Fruit fly (Drosophila melanogaster) whole organism, embryonic: ENCODE data around the gene CG5171.

Source experiments
- Antp ChIP-seq: fragments of 200-800 bp; sonication (Bioruptor generic); optimal IDR thresholded peaks from 3 replicates; lab custom pipeline; 2016; ENCODE audit warnings: missing biosample characterization, missing genetic modification characterization
- Awh ChIP-seq: fragments of 200-800 bp; sonication (Bioruptor generic); IDR thresholded peaks from 2 replicates; pipeline ENCODE4, ENCODE4 v1.3.6; 2022; ENCODE audit warnings: missing biosample characterization, missing genetic modification characterization
- CG10147 ChIP-seq: fragments of 200-800 bp; sonication (Bioruptor generic); optimal IDR thresholded peaks from 2 replicates; lab custom pipeline; 2019; ENCODE audit warnings: missing biosample characterization, mild to moderate bottlenecking, missing genetic modification characterization, moderate library complexity
- CG10959 ChIP-seq: fragments of 200-800 bp; sonication (Bioruptor generic); IDR thresholded peaks from 2 replicates; pipeline ENCODE4 v1.3.6; 2022; ENCODE audit warnings: missing biosample characterization, missing genetic modification characterization
- CG11504 ChIP-seq: fragments of 200-800 bp; sonication (Bioruptor generic); optimal IDR thresholded peaks from 3 replicates; lab custom pipeline; 2019; ENCODE audit warnings: missing biosample characterization, mild to moderate bottlenecking, missing genetic modification characterization, moderate library complexity
- CG12744 ChIP-seq: fragments of 200-800 bp; sonication (Bioruptor generic); optimal IDR thresholded peaks from 2 replicates; lab custom pipeline; 2016; ENCODE audit warnings: missing biosample characterization, missing genetic modification characterization
- CG13296 ChIP-seq: fragments of 200-800 bp; sonication (Bioruptor generic); optimal IDR thresholded peaks from 3 replicates; lab custom pipeline; 2018; ENCODE audit warnings: missing biosample characterization, mild to moderate bottlenecking, missing genetic modification characterization
- CG15011 ChIP-seq: fragments of 200-800 bp; sonication (Bioruptor generic); optimal IDR thresholded peaks from 3 replicates; lab custom pipeline; 2018; ENCODE audit warnings: missing biosample characterization, mild to moderate bottlenecking, missing genetic modification characterization
- CG1603 ChIP-seq: fragments of 200-800 bp; sonication (Bioruptor generic); optimal IDR thresholded peaks from 2 replicates; lab custom pipeline; 2019; ENCODE audit warnings: missing biosample characterization, mild to moderate bottlenecking, missing genetic modification characterization, moderate library complexity
- CG17912 ChIP-seq: fragments of 200-800 bp; sonication (Bioruptor generic); optimal IDR thresholded peaks from 2 replicates; lab custom pipeline; 2018; ENCODE audit warnings: missing biosample characterization, mild to moderate bottlenecking, missing genetic modification characterization
- CG18764 ChIP-seq: fragments of 200-800 bp; sonication (Bioruptor generic); optimal IDR thresholded peaks from 3 replicates; lab custom pipeline; 2016; ENCODE audit warnings: missing biosample characterization, missing genetic modification characterization
- CG30403 ChIP-seq: fragments of 200-800 bp; sonication (Bioruptor generic); optimal IDR thresholded peaks from 3 replicates; lab custom pipeline; 2016; ENCODE audit warnings: missing biosample characterization, missing genetic modification characterization
- CG32532 ChIP-seq: fragments of 200-800 bp; sonication (Bioruptor generic); IDR thresholded peaks from 2 replicates; pipeline ENCODE4 v1.3.6; 2022; ENCODE audit warnings: missing biosample characterization, missing genetic modification characterization
- CG33213 ChIP-seq: fragments of 200-800 bp; sonication (Bioruptor generic); optimal IDR thresholded peaks from 3 replicates; lab custom pipeline; 2016; ENCODE audit warnings: missing biosample characterization, missing genetic modification characterization
- CG34376 ChIP-seq: fragments of 200-800 bp; sonication (Bioruptor generic); optimal IDR thresholded peaks from 2 replicates; lab custom pipeline; 2018; ENCODE audit warnings: missing biosample characterization, mild to moderate bottlenecking, missing genetic modification characterization
- CG34422 ChIP-seq: fragments of 200-800 bp; sonication (Bioruptor generic); IDR thresholded peaks from 3 replicates; pipeline ENCODE4 v1.3.6; 2022; ENCODE audit warnings: missing biosample characterization, missing genetic modification characterization
- CG42726 ChIP-seq: fragments of 200-800 bp; sonication (Bioruptor generic); IDR thresholded peaks from 2 replicates; pipeline ENCODE4 v1.3.6; 2022; ENCODE audit warnings: missing biosample characterization, missing genetic modification characterization; ENCODE audit not compliant: partially characterized antibody
- CG4730 ChIP-seq: fragments of 200-800 bp; sonication (Bioruptor generic); IDR thresholded peaks from 2 replicates; pipeline ENCODE4 v1.3.6; 2022; ENCODE audit warnings: missing biosample characterization, missing genetic modification characterization
- CG7745 ChIP-seq: fragments of 200-800 bp; sonication (Bioruptor generic); optimal IDR thresholded peaks from 2 replicates; lab custom pipeline; 2018; ENCODE audit warnings: missing biosample characterization, mild to moderate bottlenecking, missing genetic modification characterization, moderate library complexity
- CG8388 ChIP-seq: fragments of 200-800 bp; sonication (Bioruptor generic); optimal IDR thresholded peaks from 2 replicates; lab custom pipeline; 2019; ENCODE audit warnings: missing biosample characterization, mild to moderate bottlenecking, missing genetic modification characterization, moderate library complexity
- CrebB ChIP-seq: fragments of 200-800 bp; sonication (Bioruptor generic); optimal IDR thresholded peaks from 3 replicates; lab custom pipeline; 2018; ENCODE audit warnings: missing biosample characterization, mild to moderate bottlenecking, missing genetic modification characterization
- Dbx ChIP-seq: fragments of 200-800 bp; sonication (Bioruptor generic); IDR thresholded peaks from 3 replicates; pipeline ENCODE4 v1.3.6; 2022; ENCODE audit warnings: missing biosample characterization, missing genetic modification characterization
- Deaf1 ChIP-seq: fragments of 200-800 bp; optimal IDR thresholded peaks from 3 replicates; lab custom pipeline; 2019; ENCODE audit warnings: missing biosample characterization, mild to moderate bottlenecking, missing genetic modification characterization, moderate library complexity
- Dip3 ChIP-seq: fragments of 200-800 bp; sonication (Bioruptor generic); optimal IDR thresholded peaks from 3 replicates; lab custom pipeline; 2016; ENCODE audit warnings: missing biosample characterization, missing genetic modification characterization
- E2f1 ChIP-seq: fragments of 200-800 bp; sonication (Bioruptor generic); IDR thresholded peaks from 2 replicates; pipeline ENCODE4 v1.3.6; 2022; ENCODE audit warnings: missing biosample characterization, missing genetic modification characterization
- Ets65A ChIP-seq: fragments of 200-800 bp; sonication (Bioruptor generic); peaks from one replicate; lab custom pipeline; 2016; ENCODE audit warnings: missing biosample characterization, missing genetic modification characterization
- Fer1 ChIP-seq: fragments of 200-800 bp; sonication (Bioruptor generic); optimal IDR thresholded peaks from 2 replicates; lab custom pipeline; 2017; ENCODE audit warnings: missing biosample characterization, mild to moderate bottlenecking, missing genetic modification characterization
- HLH4C ChIP-seq: fragments of 200-800 bp; sonication (Bioruptor generic); IDR thresholded peaks from 3 replicates; pipeline ENCODE4 v1.3.6; 2022; ENCODE audit warnings: missing biosample characterization, missing genetic modification characterization; ENCODE audit not compliant: partially characterized antibody
- HLHmδ ChIP-seq: fragments of 200-800 bp; sonication (Bioruptor generic); optimal IDR thresholded peaks from 2 replicates; lab custom pipeline; 2018; ENCODE audit warnings: missing biosample characterization, mild to moderate bottlenecking, missing genetic modification characterization, moderate library complexity
- Lhr ChIP-seq: fragments of 200-800 bp; sonication (Bioruptor generic); optimal IDR thresholded peaks from 3 replicates; lab custom pipeline; 2017; ENCODE audit warnings: mild to moderate bottlenecking, missing biosample characterization, missing genetic modification reagents, missing genetic modification characterization
- NfI ChIP-seq: fragments of 200-800 bp; sonication (Bioruptor generic); optimal IDR thresholded peaks from 3 replicates; lab custom pipeline; 2018; ENCODE audit warnings: missing biosample characterization, mild to moderate bottlenecking, missing genetic modification characterization, moderate library complexity
- Stat92E ChIP-seq, 3 experiments: fragments of >200 bp in 2 of 3; fragments of 200-800 bp in 1 of 3; sonication (Bioruptor generic) in 1 of 3; optimal IDR thresholded peaks; 2 replicates each; lab custom pipeline; 2017 to 2019; ENCODE audit warnings: missing biosample characterization in 3 of 3, missing genetic modification characterization in 3 of 3, mild to moderate bottlenecking in 1 of 3, moderate library complexity in 1 of 3
- TFAM ChIP-seq: fragments of 200-800 bp; sonication (Bioruptor generic); optimal IDR thresholded peaks from 2 replicates; lab custom pipeline; 2017; ENCODE audit warnings: missing biosample characterization, missing genetic modification characterization, inconsistent platforms
- chif ChIP-seq, 2 experiments: fragments of 200-800 bp; sonication (Bioruptor generic); optimal IDR thresholded peaks; 3 replicates each; lab custom pipeline; 2016; ENCODE audit warnings: missing biosample characterization in 2 of 2, missing genetic modification characterization in 2 of 2
- fd3F ChIP-seq: fragments of 200-800 bp; sonication (Bioruptor generic); optimal IDR thresholded peaks from 2 replicates; lab custom pipeline; 2018; ENCODE audit warnings: missing biosample characterization, mild to moderate bottlenecking, missing genetic modification characterization, moderate library complexity
- ftz-f1 ChIP-seq: fragments of 200-800 bp; sonication (Bioruptor generic); optimal IDR thresholded peaks from 2 replicates; lab custom pipeline; 2016; ENCODE audit warnings: missing biosample characterization, missing genetic modification characterization
- gfzf ChIP-seq: fragments of 200-800 bp; sonication (Bioruptor generic); optimal IDR thresholded peaks from 2 replicates; lab custom pipeline; 2016; ENCODE audit warnings: missing biosample characterization, mild to moderate bottlenecking, missing genetic modification characterization, moderate library complexity
- hbn ChIP-seq: fragments of 200-800 bp; sonication (Bioruptor generic); IDR thresholded peaks from 2 replicates; pipeline ENCODE4 v1.3.6; 2022; ENCODE audit warnings: missing biosample characterization, missing genetic modification characterization; ENCODE audit not compliant: partially characterized antibody
- insv ChIP-seq, 2 experiments: fragments of 200-800 bp; sonication (Bioruptor generic); optimal IDR thresholded peaks; 3 replicates each; lab custom pipeline; 2016 to 2018; ENCODE audit warnings: missing biosample characterization in 2 of 2, missing genetic modification characterization in 2 of 2
- nom ChIP-seq: fragments of 200-800 bp; sonication (Bioruptor generic); optimal IDR thresholded peaks from 2 replicates; lab custom pipeline; 2017; ENCODE audit warnings: missing biosample characterization, missing genetic modification characterization, mild to moderate bottlenecking, moderate library complexity, missing genetic modification reagents
- odd ChIP-seq: fragments of 200-800 bp; sonication (Bioruptor generic); optimal IDR thresholded peaks from 2 replicates; lab custom pipeline; 2017; ENCODE audit warnings: missing biosample characterization, mild to moderate bottlenecking, missing genetic modification characterization
- peb ChIP-seq: fragments of 200-800 bp; sonication (Bioruptor generic); IDR thresholded peaks from 2 replicates; pipeline ENCODE4 v1.3.6; 2022; ENCODE audit warnings: missing biosample characterization, missing genetic modification characterization
- pho ChIP-seq: fragments of 200-800 bp; sonication (Bioruptor generic); optimal IDR thresholded peaks from 2 replicates; lab custom pipeline; 2016; ENCODE audit warnings: missing biosample characterization, missing genetic modification characterization
- salm ChIP-seq: fragments of 200-800 bp; sonication (Bioruptor generic); optimal IDR thresholded peaks from 2 replicates; lab custom pipeline; 2018; ENCODE audit warnings: missing biosample characterization, mild to moderate bottlenecking, missing genetic modification characterization
- sisA ChIP-seq: fragments of 200-800 bp; sonication (Bioruptor generic); IDR thresholded peaks from 2 replicates; pipeline ENCODE4 v1.3.6; 2022; ENCODE audit warnings: missing biosample characterization, missing genetic modification characterization
- tin ChIP-seq: fragments of 200-800 bp; sonication (Bioruptor generic); optimal IDR thresholded peaks from 3 replicates; lab custom pipeline; 2016; ENCODE audit warnings: missing biosample characterization, missing genetic modification characterization
- trem ChIP-seq: fragments of 200-800 bp; optimal IDR thresholded peaks from 3 replicates; lab custom pipeline; 2019; ENCODE audit warnings: missing biosample characterization, mild to moderate bottlenecking, missing genetic modification characterization, moderate library complexity
- unpg ChIP-seq: fragments of 200-800 bp; sonication (Bioruptor generic); optimal IDR thresholded peaks from 3 replicates; lab custom pipeline; 2018; ENCODE audit warnings: missing biosample characterization, mild to moderate bottlenecking, missing genetic modification characterization, moderate library complexity

CG5171 gene

dm6 chr2L:7436492-7437324, 35.6 kb downstream of the CG5171 start (continued):
- peak in 1 of 2 experiments; percentile 49 for TF ChIP-seq insv (GFP tag; optimal IDR thresholded peaks at IDR 0.05; lab: Kevin White, UChicago)
- TF ChIP-seq CG1603 (tag; lab: Kevin White, UChicago): peak; percentile 67
- TF ChIP-seq CG10959: no peak
- peak; percentile 39 for TF ChIP-seq Dip3
- TF ChIP-seq Fer1 (GFP tag; lab: Kevin White, UChicago): peak; percentile 75
- no peak for TF ChIP-seq TFAM (GFP tag; lab: Kevin White, UChicago)
- peak; percentile 62; the same call in 1 of the 3 replicates for TF ChIP-seq CG34422
- peak; percentile 56 for TF ChIP-seq Antp
- TF ChIP-seq HLHmδ (GFP tag; lab: Kevin White, UChicago): no peak
- peak; percentile 82 for TF ChIP-seq CrebB (tag; lab: Kevin White, UChicago)
- TF ChIP-seq hbn (GFP tag; lab: Robert Waterston, UW): no peak
- peak; percentile 38 for TF ChIP-seq CG30403 (GFP tag; lab: Kevin White, UChicago)
- peak; percentile 58; the same call in 1 of the 2 replicates for TF ChIP-seq CG32532 (GFP tag; lab: Robert Waterston, UW)
- TF ChIP-seq CG15011 (GFP tag; lab: Kevin White, UChicago): peak; percentile 51
- TF ChIP-seq Ets65A (GFP tag; lab: Kevin White, UChicago): peak; percentile 84
- peak; percentile 79 for TF ChIP-seq CG33213 (GFP tag; lab: Kevin White, UChicago)
- peak; percentile 34 for TF ChIP-seq Lhr (GFP tag; lab: Kevin White, UChicago)
- peak; percentile 4 for TF ChIP-seq gfzf (GFP tag; lab: Kevin White, UChicago)
- peak; percentile 82 for TF ChIP-seq fd3F (GFP tag; lab: Kevin White, UChicago)
- peak; percentile 76 for TF ChIP-seq CG18764 (GFP tag; lab: Kevin White, UChicago)
- TF ChIP-seq ftz-f1 (GFP tag; lab: Kevin White, UChicago): peak; percentile 80
- no peak for TF ChIP-seq Stat92E (GFP tag; optimal IDR thresholded peaks at IDR 0.05; lab: Kevin White, UChicago)
- TF ChIP-seq HLH4C: no peak
- TF ChIP-seq CG13296 (GFP tag; lab: Kevin White, UChicago): peak; percentile 81
- TF ChIP-seq Awh (GFP tag; lab: Robert Waterston, UW): peak; percentile 92
- peak; percentile 32 to 66 for TF ChIP-seq chif (GFP tag; optimal IDR thresholded peaks at IDR 0.05; lab: Kevin White, UChicago)
- peak; percentile 75 for TF ChIP-seq pho (GFP tag; lab: Kevin White, UChicago)
- TF ChIP-seq peb (GFP tag; lab: Robert Waterston, UW): no peak; the same call in 1 of the 2 replicates
- peak; percentile 57 for TF ChIP-seq CG10147 (GFP tag; lab: Kevin White, UChicago)
- TF ChIP-seq E2f1 (GFP tag; lab: Robert Waterston, UW): peak; percentile 53
- peak; percentile 54 for TF ChIP-seq unpg (GFP tag; lab: Kevin White, UChicago)
- peak; percentile 11 for TF ChIP-seq salm (tag; lab: Kevin White, UChicago)
- no peak for TF ChIP-seq trem (tag; lab: Kevin White, UChicago)
- TF ChIP-seq CG42726 (GFP tag; lab: Robert Waterston, UW): no peak
- TF ChIP-seq Dbx (GFP tag; lab: Robert Waterston, UW): peak; percentile 83
- peak; percentile 56 for TF ChIP-seq tin (GFP tag; lab: Kevin White, UChicago)
- peak; percentile 3 for TF ChIP-seq CG8388
- TF ChIP-seq CG11504 (tag; lab: Kevin White, UChicago): peak; percentile 66
- peak; percentile 31; the same call in 1 of the 2 replicates for TF ChIP-seq sisA (GFP tag; lab: Robert Waterston, UW)
- peak; percentile 54 for TF ChIP-seq NfI (GFP tag; lab: Kevin White, UChicago)
- no peak for TF ChIP-seq Deaf1 (tag; lab: Kevin White, UChicago)
- peak; percentile 88 for TF ChIP-seq CG17912 (GFP tag; lab: Kevin White, UChicago)
- TF ChIP-seq CG4730 (GFP tag; lab: Robert Waterston, UW): peak; percentile 61
- TF ChIP-seq nom (GFP tag; lab: Kevin White, UChicago): no peak
- TF ChIP-seq CG7745 (tag; lab: Kevin White, UChicago): no peak
- peak; percentile 93 for TF ChIP-seq CG34376 (GFP tag; lab: Kevin White, UChicago)
- peak; percentile 41 for TF ChIP-seq odd (GFP tag; lab: Kevin White, UChicago)
- TF ChIP-seq CG12744 (GFP tag; lab: Kevin White, UChicago): peak; percentile 71
